Fruit fly (Drosophila melanogaster) whole organism, embryonic: ENCODE results near the gene AspRS-m.

Experiments
- Abd-B ChIP-seq: fragments of 200-800 bp; sonication (Bioruptor generic); optimal IDR thresholded peaks from 2 replicates; lab custom pipeline; 2018; ENCODE audit warnings: missing biosample characterization, mild to moderate bottlenecking, missing genetic modification characterization, moderate library complexity
- Ada2b ChIP-seq: fragments of 200-800 bp; sonication (Bioruptor generic); IDR thresholded peaks from 2 replicates; pipeline ENCODE4 v1.3.6; 2022; ENCODE audit warnings: missing biosample characterization, missing genetic modification characterization
- Antp ChIP-seq: fragments of 200-800 bp; sonication (Bioruptor generic); optimal IDR thresholded peaks from 3 replicates; lab custom pipeline; 2016; ENCODE audit warnings: missing biosample characterization, missing genetic modification characterization
- B-H2 ChIP-seq: fragments of 200-800 bp; sonication (Bioruptor generic); optimal IDR thresholded peaks from 2 replicates; lab custom pipeline; 2018; ENCODE audit warnings: missing biosample characterization, mild to moderate bottlenecking, missing genetic modification characterization
- CG10147 ChIP-seq: fragments of 200-800 bp; sonication (Bioruptor generic); optimal IDR thresholded peaks from 2 replicates; lab custom pipeline; 2019; ENCODE audit warnings: missing biosample characterization, mild to moderate bottlenecking, missing genetic modification characterization, moderate library complexity
- CG10321 ChIP-seq: fragments of 200-800 bp; sonication (Bioruptor generic); IDR thresholded peaks from 2 replicates; pipeline ENCODE4 v1.3.6; 2022; ENCODE audit warnings: missing biosample characterization, missing genetic modification characterization
- CG10543 ChIP-seq: fragments of 200-800 bp; sonication (Bioruptor generic); optimal IDR thresholded peaks from 3 replicates; lab custom pipeline; 2017; ENCODE audit warnings: missing biosample characterization, mild to moderate bottlenecking, missing genetic modification characterization, moderate library complexity
- CG11456 ChIP-seq: fragments of 200-800 bp; sonication (Bioruptor generic); IDR thresholded peaks from 3 replicates; pipeline ENCODE4 v1.3.6; 2022; ENCODE audit warnings: missing biosample characterization, missing genetic modification characterization
- CG14710 ChIP-seq: fragments of 200-800 bp; sonication (Bioruptor generic); optimal IDR thresholded peaks from 3 replicates; lab custom pipeline; 2019; ENCODE audit warnings: missing biosample characterization, mild to moderate bottlenecking, missing genetic modification characterization, moderate library complexity
- CG15011 ChIP-seq: fragments of 200-800 bp; sonication (Bioruptor generic); optimal IDR thresholded peaks from 3 replicates; lab custom pipeline; 2018; ENCODE audit warnings: missing biosample characterization, mild to moderate bottlenecking, missing genetic modification characterization
- CG1529 ChIP-seq: fragments of 200-800 bp; sonication (Bioruptor generic); optimal IDR thresholded peaks from 3 replicates; lab custom pipeline; 2018; ENCODE audit warnings: missing biosample characterization, missing genetic modification characterization
- CG15696 ChIP-seq: fragments of 200-800 bp; sonication (Bioruptor generic); optimal IDR thresholded peaks from 2 replicates; lab custom pipeline; 2019; ENCODE audit warnings: missing biosample characterization, mild to moderate bottlenecking, missing genetic modification characterization, moderate library complexity
- CG17361 ChIP-seq: fragments of 200-800 bp; sonication (Bioruptor generic); IDR thresholded peaks from 3 replicates; pipeline ENCODE4 v1.3.6; 2022; ENCODE audit warnings: missing biosample characterization, missing genetic modification characterization
- CG18262 ChIP-seq: fragments of 200-800 bp; optimal IDR thresholded peaks from 3 replicates; lab custom pipeline; 2019; ENCODE audit warnings: missing biosample characterization, mild to moderate bottlenecking, missing genetic modification characterization, moderate library complexity
- CG18599 ChIP-seq: fragments of 200-800 bp; sonication (Bioruptor generic); optimal IDR thresholded peaks from 3 replicates; lab custom pipeline; 2017; ENCODE audit warnings: missing biosample characterization, missing genetic modification characterization, mild to moderate bottlenecking, moderate library complexity, missing genetic modification reagents
- CG18764 ChIP-seq: fragments of 200-800 bp; sonication (Bioruptor generic); optimal IDR thresholded peaks from 3 replicates; lab custom pipeline; 2016; ENCODE audit warnings: missing biosample characterization, missing genetic modification characterization
- CG2129 ChIP-seq: fragments of 200-800 bp; sonication (Bioruptor generic); IDR thresholded peaks from 2 replicates; pipeline ENCODE4 v1.3.6; 2022; ENCODE audit warnings: missing biosample characterization, missing genetic modification characterization; ENCODE audit not compliant: partially characterized antibody
- CG3065 ChIP-seq: fragments of 200-800 bp; sonication (Bioruptor generic); optimal IDR thresholded peaks from 2 replicates; lab custom pipeline; 2016; ENCODE audit warnings: missing biosample characterization, missing genetic modification characterization
- CG34376 ChIP-seq: fragments of 200-800 bp; sonication (Bioruptor generic); optimal IDR thresholded peaks from 2 replicates; lab custom pipeline; 2018; ENCODE audit warnings: missing biosample characterization, mild to moderate bottlenecking, missing genetic modification characterization
- CG6813 ChIP-seq: fragments of 200-800 bp; sonication (Bioruptor generic); optimal IDR thresholded peaks from 2 replicates; lab custom pipeline; 2017; ENCODE audit warnings: missing biosample characterization, missing genetic modification characterization, mild to moderate bottlenecking, moderate library complexity, missing genetic modification reagents
- CG8089 ChIP-seq: fragments of 200-800 bp; sonication (Bioruptor generic); optimal IDR thresholded peaks from 3 replicates; lab custom pipeline; 2016; ENCODE audit warnings: missing biosample characterization, missing genetic modification characterization
- Dref ChIP-seq: fragments of 200-800 bp; sonication (Bioruptor generic); IDR thresholded peaks from 2 replicates; pipeline ENCODE4 v1.3.6; 2022; ENCODE audit warnings: missing biosample characterization, missing genetic modification characterization
- E2f1 ChIP-seq: fragments of 200-800 bp; sonication (Bioruptor generic); IDR thresholded peaks from 2 replicates; pipeline ENCODE4 v1.3.6; 2022; ENCODE audit warnings: missing biosample characterization, missing genetic modification characterization
- Mes4 ChIP-seq: fragments of 200-800 bp; sonication (Bioruptor generic); optimal IDR thresholded peaks from 2 replicates; lab custom pipeline; 2016; ENCODE audit warnings: missing biosample characterization, missing genetic modification characterization
- Mrtf ChIP-seq: fragments of 200-800 bp; sonication (Bioruptor generic); IDR thresholded peaks from 3 replicates; pipeline ENCODE4 v1.3.6; 2022; ENCODE audit warnings: missing biosample characterization, missing genetic modification characterization
- PHDP ChIP-seq: fragments of 200-800 bp; sonication (Bioruptor generic); optimal IDR thresholded peaks from 3 replicates; lab custom pipeline; 2018; ENCODE audit warnings: missing biosample characterization, mild to moderate bottlenecking, missing genetic modification characterization, moderate library complexity
- Pdp1 ChIP-seq, 2 experiments: fragments of 200-800 bp; sonication (Bioruptor generic); optimal IDR thresholded peaks; 3 replicates each; lab custom pipeline; 2016; ENCODE audit warnings: missing biosample characterization in 2 of 2, missing genetic modification characterization in 2 of 2, mild to moderate bottlenecking in 1 of 2, moderate library complexity in 1 of 2
- Ptx1 ChIP-seq: fragments of 200-800 bp; sonication (Bioruptor generic); IDR thresholded peaks from 2 replicates; pipeline ENCODE4 v1.3.6; 2022; ENCODE audit warnings: missing biosample characterization, missing genetic modification characterization
- Ravus ChIP-seq: fragments of 200-800 bp; sonication (Bioruptor generic); IDR thresholded peaks from 2 replicates; pipeline ENCODE4 v1.3.6; 2022; ENCODE audit warnings: missing biosample characterization, missing genetic modification characterization
- Scr ChIP-seq: fragments of 200-800 bp; sonication (Bioruptor generic); IDR thresholded peaks from 2 replicates; pipeline ENCODE4 v1.3.6; 2022; ENCODE audit warnings: missing biosample characterization, missing genetic modification characterization; ENCODE audit not compliant: partially characterized antibody
- Sin3A ChIP-seq: fragments of >200 bp; optimal IDR thresholded peaks from 2 replicates; lab custom pipeline; 2018
- Vsx1 ChIP-seq: fragments of 200-800 bp; sonication (Bioruptor generic); optimal IDR thresholded peaks from 2 replicates; lab custom pipeline; 2017; ENCODE audit warnings: missing biosample characterization, mild to moderate bottlenecking, missing genetic modification characterization, missing genetic modification reagents
- Xrp1 ChIP-seq: fragments of 200-800 bp; sonication (Bioruptor generic); IDR thresholded peaks from 2 replicates; pipeline ENCODE4 v1.3.6; 2022; ENCODE audit warnings: missing biosample characterization, missing genetic modification characterization
- az2 ChIP-seq: fragments of 200-800 bp; sonication (Bioruptor generic); optimal IDR thresholded peaks from 3 replicates; lab custom pipeline; 2016; ENCODE audit warnings: missing biosample characterization, missing genetic modification characterization
- bab2 ChIP-seq: fragments of 200-800 bp; sonication (Bioruptor generic); optimal IDR thresholded peaks from 2 replicates; lab custom pipeline; 2016; ENCODE audit warnings: missing biosample characterization, missing genetic modification characterization
- bbx ChIP-seq: fragments of 200-800 bp; sonication (Bioruptor generic); IDR thresholded peaks from 2 replicates; pipeline ENCODE4 v1.3.6; 2022; ENCODE audit warnings: missing biosample characterization, missing genetic modification characterization; ENCODE audit not compliant: partially characterized antibody
- corto ChIP-seq: fragments of 200-800 bp; sonication (Bioruptor generic); optimal IDR thresholded peaks from 2 replicates; lab custom pipeline; 2016; ENCODE audit warnings: missing biosample characterization, mild to moderate bottlenecking, missing genetic modification characterization, moderate library complexity
- crc ChIP-seq: fragments of 200-800 bp; sonication (Bioruptor generic); optimal IDR thresholded peaks from 2 replicates; lab custom pipeline; 2016; ENCODE audit warnings: missing biosample characterization, missing genetic modification characterization
- emc ChIP-seq: fragments of 200-800 bp; sonication (Bioruptor generic); optimal IDR thresholded peaks from 2 replicates; lab custom pipeline; 2016; ENCODE audit warnings: missing biosample characterization, missing genetic modification characterization
- grn ChIP-seq: fragments of 200-800 bp; sonication (Bioruptor generic); optimal IDR thresholded peaks from 3 replicates; lab custom pipeline; 2017; ENCODE audit warnings: missing biosample characterization, missing genetic modification characterization
- hbn ChIP-seq: fragments of 200-800 bp; sonication (Bioruptor generic); IDR thresholded peaks from 2 replicates; pipeline ENCODE4 v1.3.6; 2022; ENCODE audit warnings: missing biosample characterization, missing genetic modification characterization; ENCODE audit not compliant: partially characterized antibody
- nerfin-1 ChIP-seq: fragments of 200-800 bp; sonication (Bioruptor generic); optimal IDR thresholded peaks from 3 replicates; lab custom pipeline; 2019; ENCODE audit warnings: missing biosample characterization, mild to moderate bottlenecking, missing genetic modification characterization, moderate library complexity
- schlank ChIP-seq: fragments of 200-800 bp; sonication (Bioruptor generic); optimal IDR thresholded peaks from 2 replicates; lab custom pipeline; 2018; ENCODE audit warnings: missing biosample characterization, mild to moderate bottlenecking, missing genetic modification characterization
- seq ChIP-seq: fragments of 200-800 bp; sonication (Bioruptor generic); IDR thresholded peaks from 2 replicates; pipeline ENCODE4 v1.3.6; 2022; ENCODE audit warnings: missing biosample characterization, missing genetic modification characterization
- sima ChIP-seq: fragments of 200-800 bp; sonication (Bioruptor generic); optimal IDR thresholded peaks from 2 replicates; lab custom pipeline; 2016; ENCODE audit warnings: missing biosample characterization, missing genetic modification characterization
- sqz ChIP-seq: fragments of 200-800 bp; sonication (Bioruptor generic); optimal IDR thresholded peaks from 3 replicates; lab custom pipeline; 2018; ENCODE audit warnings: missing biosample characterization, mild to moderate bottlenecking, missing genetic modification characterization
- toy ChIP-seq: fragments of 200-800 bp; sonication (Bioruptor generic); IDR thresholded peaks from 2 replicates; pipeline ENCODE4 v1.3.6; 2022; ENCODE audit warnings: missing biosample characterization, missing genetic modification characterization
- wor ChIP-seq: fragments of 200-800 bp; sonication (Bioruptor generic); IDR thresholded peaks from 2 replicates; pipeline ENCODE4 v1.3.6; 2022; ENCODE audit warnings: missing biosample characterization, missing genetic modification characterization
- zen ChIP-seq: fragments of 200-800 bp; sonication (Bioruptor generic); optimal IDR thresholded peaks from 3 replicates; lab custom pipeline; 2018; ENCODE audit warnings: missing biosample characterization, mild to moderate bottlenecking, missing genetic modification characterization, moderate library complexity

AspRS-m gene

DNA sequence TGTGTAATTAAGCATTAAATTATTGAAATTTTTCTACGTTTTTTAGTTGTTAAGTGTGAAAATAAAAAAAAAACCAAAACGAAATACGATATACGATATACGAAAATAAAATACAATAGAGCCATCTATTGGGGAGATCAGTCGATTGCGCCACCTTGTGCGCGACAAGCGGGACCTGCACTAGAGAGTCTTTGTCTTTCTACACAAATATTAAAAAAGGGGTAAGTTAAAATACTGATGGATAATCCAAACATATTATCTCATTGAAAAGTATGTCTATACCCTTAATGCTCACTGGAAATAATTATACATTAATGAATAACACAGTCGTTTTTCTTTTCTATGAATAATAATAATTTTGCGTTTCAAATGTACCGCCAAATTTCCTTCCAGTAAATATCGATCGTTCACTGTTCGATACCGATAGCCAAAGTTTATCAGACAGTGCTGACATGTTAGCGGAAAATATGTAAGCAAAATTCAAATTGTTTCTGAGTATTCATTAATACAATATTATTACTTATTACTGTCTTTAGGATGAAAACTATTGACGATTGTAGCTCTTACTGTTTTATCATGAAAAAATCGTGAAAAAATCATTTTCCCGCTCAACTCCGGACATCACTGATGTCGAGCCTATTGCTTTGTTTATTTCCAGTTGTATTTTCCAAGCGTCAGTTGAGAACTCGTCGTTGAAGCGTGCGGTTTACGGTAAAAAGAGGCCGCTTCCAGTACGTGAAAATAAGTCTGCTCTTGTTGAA, 10.7 kb upstream of the AspRS-m start, which contains the start of gene mdy (continued):
- TF ChIP-seq CG10543 (GFP tag; lab: Kevin White, UChicago), result no peak
- TF ChIP-seq bab2, result peak; percentile 63
- peak; percentile 46 for TF ChIP-seq Ptx1 (GFP tag; lab: Robert Waterston, UW)
- peak; percentile 68 for TF ChIP-seq CG18262 (tag; lab: Kevin White, UChicago)
- TF ChIP-seq Ravus (GFP tag; lab: Robert Waterston, UW), result no peak
- no peak for TF ChIP-seq sima (GFP tag; lab: Kevin White, UChicago)
- TF ChIP-seq sqz (GFP tag; lab: Kevin White, UChicago), result no peak
- no peak for TF ChIP-seq schlank
- TF ChIP-seq Antp (GFP tag; lab: Kevin White, UChicago), result peak; percentile 56
- TF ChIP-seq Dref (GFP tag; lab: Robert Waterston, UW), result peak; percentile 73
- TF ChIP-seq Ada2b (GFP tag; lab: Robert Waterston, UW), result peak; percentile 40
- no peak for TF ChIP-seq CG6813 (GFP tag; lab: Kevin White, UChicago)
- TF ChIP-seq az2 (GFP tag; lab: Kevin White, UChicago), result peak; percentile 61
- TF ChIP-seq wor (GFP tag; lab: Robert Waterston, UW), result no peak; the same call in 1 of the 2 replicates
- peak; percentile 24 for TF ChIP-seq B-H2 (GFP tag; lab: Kevin White, UChicago)
- peak; percentile 53 for TF ChIP-seq CG18599 (GFP tag; lab: Kevin White, UChicago)
- TF ChIP-seq CG14710 (tag; lab: Kevin White, UChicago), result peak; percentile 58
- TF ChIP-seq E2f1 (GFP tag; lab: Robert Waterston, UW), result peak; percentile 59
- TF ChIP-seq CG17361, result peak; percentile 70; the same call in 2 of the 3 replicates
- TF ChIP-seq Scr (GFP tag; lab: Robert Waterston, UW), result peak; percentile 61; the same call in 1 of the 2 replicates
- no peak for TF ChIP-seq crc (GFP tag; lab: Kevin White, UChicago)
- no peak for TF ChIP-seq CG10147 (GFP tag; lab: Kevin White, UChicago)
- no peak for TF ChIP-seq grn (GFP tag; lab: Kevin White, UChicago)
- TF ChIP-seq PHDP, result peak; percentile 58
- TF ChIP-seq emc, result no peak
- peak; percentile 56 for TF ChIP-seq Xrp1
- TF ChIP-seq Abd-B, result peak; percentile 7
- peak; percentile 4 for TF ChIP-seq CG3065 (GFP tag; lab: Kevin White, UChicago)
- no peak for TF ChIP-seq CG1529 (GFP tag; lab: Kevin White, UChicago)
- no peak for TF ChIP-seq nerfin-1 (tag; lab: Kevin White, UChicago)
- TF ChIP-seq Mrtf, result peak; percentile 47; the same call in 1 of the 3 replicates
- TF ChIP-seq corto (GFP tag; lab: Kevin White, UChicago), result peak; percentile 33
- TF ChIP-seq CG18764, result no peak
- TF ChIP-seq Vsx1 (GFP tag; lab: Kevin White, UChicago), result peak; percentile 31
- TF ChIP-seq CG15696 (tag; lab: Kevin White, UChicago), result peak; percentile 15
- TF ChIP-seq Mes4 (GFP tag; lab: Kevin White, UChicago), result no peak
- no peak for TF ChIP-seq CG15011
- TF ChIP-seq Sin3A (lab: Kevin White, UChicago), result no peak
- TF ChIP-seq toy (GFP tag; lab: Robert Waterston, UW), result no peak
- no peak for TF ChIP-seq hbn (GFP tag; lab: Robert Waterston, UW)
- peak; percentile 86 for TF ChIP-seq CG11456 (GFP tag; lab: Robert Waterston, UW)
- TF ChIP-seq CG10321 (GFP tag; lab: Robert Waterston, UW), result no peak
- TF ChIP-seq seq (GFP tag; lab: Robert Waterston, UW), result peak; percentile 44; the same call in 1 of the 2 replicates
- TF ChIP-seq CG2129, result no peak
- peak; percentile 69 for TF ChIP-seq CG34376
- TF ChIP-seq CG8089, result no peak
- TF ChIP-seq bbx (GFP tag; lab: Robert Waterston, UW), result peak; percentile 64
- peak; percentile 46 to 58 for TF ChIP-seq Pdp1 (GFP tag; optimal IDR thresholded peaks at IDR 0.05; lab: Kevin White, UChicago)
- peak; percentile 58 for TF ChIP-seq zen (tag; lab: Kevin White, UChicago)
